Worm (Caenorhabditis elegans) whole organism, early embryonic: ENCODE data around the gene Y38H6C.24.

Experiments
- ama-1 ChIP-seq: fragments of 150-350 bp; optimal IDR thresholded peaks from 2 replicates; lab custom pipeline; 2014
- flt-1 ChIP-seq: fragments of 200-800 bp; sonication (Bioruptor generic); IDR thresholded peaks from 2 replicates; pipeline ENCODE4 v1.3.6; 2022; ENCODE audit warnings: missing genetic modification characterization, missing compliant biosample characterization
- hnd-1 ChIP-seq: sonication (generic microtip); optimal IDR thresholded peaks from 2 replicates; lab custom pipeline; 2016; ENCODE audit warnings: missing genetic modification characterization, missing compliant biosample characterization
- pes-1 ChIP-seq: fragments of 200-800 bp; sonication (Bioruptor generic); IDR thresholded peaks from 2 replicates; pipeline ENCODE4 v1.3.6; 2022; ENCODE audit warnings: missing genetic modification reagents, missing genetic modification characterization, missing compliant biosample characterization
- scrt-1 ChIP-seq: fragments of 200-800 bp; sonication (Bioruptor generic); IDR thresholded peaks from 2 replicates; pipeline ENCODE4 v1.3.6; 2022; ENCODE audit warnings: missing genetic modification characterization, missing compliant biosample characterization
- tra-4 ChIP-seq: sonication (generic microtip); optimal IDR thresholded peaks from 2 replicates; lab custom pipeline; 2017; ENCODE audit warnings: missing genetic modification characterization, missing compliant biosample characterization

DNA sequence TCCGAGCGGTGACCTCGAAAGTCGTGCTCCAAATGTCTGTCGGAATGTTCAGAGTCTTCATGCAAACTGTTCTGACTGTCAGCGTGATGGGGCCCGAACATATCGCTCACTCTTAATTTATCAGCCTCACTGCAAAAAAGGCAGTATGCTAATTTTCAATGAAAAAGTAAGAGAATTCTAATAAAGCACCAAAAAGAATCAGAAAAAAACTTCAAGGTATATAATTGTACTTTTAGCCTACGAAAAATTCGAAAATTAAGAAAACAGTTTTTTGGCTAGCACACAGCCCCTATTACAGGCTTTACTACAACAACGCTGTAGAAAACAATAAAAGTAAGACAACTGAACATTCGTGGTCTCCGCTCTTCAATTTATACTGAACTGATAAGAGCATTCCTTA is 35.6 kb downstream of the Y38H6C.24 start, which contains the start of gene F26F2.1:
- TF ChIP-seq hnd-1 (no peak), flt-1 (GFP tag; lab: Robert Waterston, UW) (no peak), ama-1 (lab: Kevin White, UChicago) (no peak), tra-4 (no peak), pes-1 (no peak), scrt-1 (GFP tag; lab: Robert Waterston, UW) (no peak)
